Worm (Caenorhabditis elegans): ENCODE results near the gene rfip-1.
A peak's percentile ranks its signal among the peaks of the same experiment; 100 is the strongest.

rfip-1 gene

DNA sequence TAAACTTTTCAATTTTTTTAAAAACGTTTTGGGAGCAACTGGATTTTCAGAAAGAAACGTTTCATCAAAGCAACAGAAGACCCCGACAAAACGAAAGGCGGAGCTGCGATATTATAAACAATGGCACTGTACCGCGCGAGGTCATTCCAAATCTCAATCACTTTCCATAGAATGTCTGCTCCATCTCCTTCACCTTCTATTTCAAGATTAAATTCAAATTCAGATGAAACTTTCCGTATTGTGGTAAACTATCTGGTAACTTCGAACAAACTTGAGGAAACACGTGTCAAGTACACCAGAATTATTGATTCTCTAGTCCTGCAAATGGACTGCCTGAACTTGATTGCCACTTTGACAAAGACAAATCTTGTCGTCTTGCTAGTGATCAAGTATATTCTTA, 56.5 kb downstream of the rfip-1 start, which contains the start of gene F28B12.6 (continued):
- TF ChIP-seq lir-3 (tag; optimal IDR thresholded peaks at IDR 0.05; ENCODE audit: poor library complexity), result no peak
- no peak for TF ChIP-seq zag-1 (tag; optimal IDR thresholded peaks at IDR 0.05)
- TF ChIP-seq nhr-76 (tag; optimal IDR thresholded peaks at IDR 0.05), result no peak
- peak; percentile 8 for TF ChIP-seq ztf-4 (tag; optimal IDR thresholded peaks at IDR 0.05)
- TF ChIP-seq fkh-10 (GFP tag; optimal IDR thresholded peaks at IDR 0.05), result no peak
- TF ChIP-seq pqm-1 (tag; optimal IDR thresholded peaks at IDR 0.05), result no peak
- TF ChIP-seq xbp-1 (tag; optimal IDR thresholded peaks at IDR 0.05), result no peak
